Worm (Caenorhabditis elegans): Measurements from ENCODE around the gene srd-8.

- TF ChIP-seq snpc-4 (tag; optimal IDR thresholded peaks at IDR 0.05): no peak
- TF ChIP-seq lin-15B (tag; optimal IDR thresholded peaks at IDR 0.05): no peak
- no peak for TF ChIP-seq unc-62 (GFP tag; optimal IDR thresholded peaks at IDR 0.05)
- no peak for TF ChIP-seq pha-4 (tag; optimal IDR thresholded peaks at IDR 0.05)
These were observed 25.8 kb downstream of the srd-8 start, which contains the start of gene srsx-16 for ce11 chrIV:5619643-5620042.
